Worm (Caenorhabditis elegans) whole organism, L4 larva: ENCODE data around the gene his-70.

Experiments
- D1046.2 ChIP-seq: fragments of 200-800 bp; sonication (Bioruptor generic); IDR thresholded peaks from 2 replicates; pipeline ENCODE4 v1.3.6; 2022; ENCODE audit warnings: missing genetic modification characterization, missing compliant biosample characterization
- F44E2.7 ChIP-seq: fragments of 200-800 bp; sonication (Bioruptor generic); IDR thresholded peaks from 2 replicates; pipeline ENCODE4 v2.1.2; 2022; ENCODE audit warnings: missing genetic modification characterization, missing compliant biosample characterization
- R02D3.7 ChIP-seq: fragments of 150-350 bp; sonication (generic microtip); optimal IDR thresholded peaks from 3 replicates; lab custom pipeline; 2014; ENCODE audit warnings: missing biosample characterization, missing genetic modification characterization
- T20F7.1 ChIP-seq: fragments of 200-800 bp; sonication (Bioruptor generic); optimal IDR thresholded peaks from 2 replicates; lab custom pipeline; 2018; ENCODE audit warnings: mild to moderate bottlenecking, missing genetic modification characterization, missing compliant biosample characterization
- T26A8.4 ChIP-seq: fragments of 200-800 bp; sonication (Bioruptor generic); IDR thresholded peaks from 2 replicates; pipeline ENCODE4 v1.3.6; 2022; ENCODE audit warnings: missing genetic modification characterization, missing compliant biosample characterization
- Y75B8A.6 ChIP-seq: fragments of 200-800 bp; sonication (Bioruptor generic); IDR thresholded peaks from 2 replicates; pipeline ENCODE4 v1.3.6; 2022; ENCODE audit warnings: missing genetic modification reagents, missing genetic modification characterization, missing compliant biosample characterization
- ZK546.5 ChIP-seq, 2 experiments: sonication (generic microtip); optimal IDR thresholded peaks; 2 replicates each; lab custom pipeline; 2017; ENCODE audit warnings: missing biosample characterization in 2 of 2, missing genetic modification characterization in 2 of 2
- aha-1 ChIP-seq: fragments of 150-350 bp; peaks from one replicate; lab custom pipeline; 2014; ENCODE audit warnings: missing biosample characterization, missing genetic modification characterization
- aly-2 ChIP-seq: sonication (generic microtip); optimal IDR thresholded peaks from 2 replicates; lab custom pipeline; 2018; ENCODE audit warnings: missing biosample characterization, missing genetic modification characterization
- arid-1 ChIP-seq: fragments of 200-800 bp; sonication (Bioruptor generic); conservative IDR thresholded peaks from 2 replicates; pipeline ENCODE4 v1.3.6; 2022; ENCODE audit warnings: missing genetic modification reagents, missing genetic modification characterization, missing compliant biosample characterization
- attf-4 ChIP-seq: sonication (generic microtip); optimal IDR thresholded peaks from 3 replicates; lab custom pipeline; 2017; ENCODE audit warnings: missing biosample characterization, missing genetic modification characterization
- ceh-20 ChIP-seq: fragments of 200-800 bp; sonication (Bioruptor generic); IDR thresholded peaks from 2 replicates; pipeline ENCODE4 v1.3.6; 2022; ENCODE audit warnings: missing genetic modification reagents, missing genetic modification characterization, missing compliant biosample characterization
- ceh-28 ChIP-seq: fragments of 150-350 bp; optimal IDR thresholded peaks from 2 replicates; lab custom pipeline; 2014; ENCODE audit warnings: missing biosample characterization, missing genetic modification reagents, missing genetic modification characterization
- ceh-32 ChIP-seq: sonication (generic microtip); optimal IDR thresholded peaks from 2 replicates; lab custom pipeline; 2016; ENCODE audit warnings: mild to moderate bottlenecking, missing genetic modification characterization, missing compliant biosample characterization; ENCODE audit not compliant: poor library complexity
- ceh-44 ChIP-seq: fragments of 200-800 bp; sonication (Bioruptor generic); IDR thresholded peaks from 2 replicates; pipeline ENCODE4 v1.3.6; 2022; ENCODE audit warnings: missing genetic modification reagents, missing genetic modification characterization, missing compliant biosample characterization
- ceh-62 ChIP-seq: sonication (generic microtip); optimal IDR thresholded peaks from 2 replicates; lab custom pipeline; 2017; ENCODE audit warnings: missing biosample characterization, missing genetic modification characterization
- ces-1 ChIP-seq: fragments of 150-350 bp; sonication (generic microtip); optimal IDR thresholded peaks from 4 replicates; lab custom pipeline; 2014; ENCODE audit warnings: missing biosample characterization, missing genetic modification reagents, missing genetic modification characterization
- ctbp-1 ChIP-seq: fragments of 200-800 bp; sonication (Bioruptor generic); IDR thresholded peaks from 2 replicates; pipeline ENCODE4 v1.3.6; 2022; ENCODE audit warnings: missing genetic modification reagents, missing genetic modification characterization, missing compliant biosample characterization
- daf-12 ChIP-seq: fragments of 150-350 bp; optimal IDR thresholded peaks from 2 replicates; lab custom pipeline; 2014; ENCODE audit warnings: missing biosample characterization, missing genetic modification reagents, missing genetic modification characterization
- daf-19 ChIP-seq: fragments of 200-800 bp; sonication (Bioruptor generic); conservative IDR thresholded peaks from 2 replicates; pipeline ENCODE4 v1.3.6; 2022; ENCODE audit warnings: missing genetic modification characterization, missing compliant biosample characterization
- dmd-8 ChIP-seq: fragments of 200-800 bp; sonication (Bioruptor generic); IDR thresholded peaks from 2 replicates; pipeline ENCODE4 v1.3.6; 2022; ENCODE audit warnings: missing genetic modification characterization, missing compliant biosample characterization
- egl-43 ChIP-seq: fragments of 200-800 bp; sonication (Bioruptor generic); IDR thresholded peaks from 2 replicates; pipeline ENCODE4 v1.3.6; 2022; ENCODE audit warnings: missing genetic modification reagents, missing genetic modification characterization, missing compliant biosample characterization
- fkh-10 ChIP-seq: fragments of 150-350 bp; optimal IDR thresholded peaks from 2 replicates; lab custom pipeline; 2014; ENCODE audit warnings: missing biosample characterization, missing genetic modification reagents, missing genetic modification characterization
- hlh-11 ChIP-seq: fragments of 200-800 bp; sonication (Bioruptor generic); optimal IDR thresholded peaks from 2 replicates; lab custom pipeline; 2018; ENCODE audit warnings: mild to moderate bottlenecking, missing genetic modification characterization, missing compliant biosample characterization
- lin-29 ChIP-seq: fragments of 200-800 bp; sonication (Bioruptor generic); IDR thresholded peaks from 2 replicates; pipeline ENCODE4 v1.3.6; 2022; ENCODE audit warnings: missing genetic modification reagents, missing genetic modification characterization, missing compliant biosample characterization
- lin-39 ChIP-seq: fragments of 150-350 bp; optimal IDR thresholded peaks from 2 replicates; lab custom pipeline; 2014; ENCODE audit warnings: missing biosample characterization, missing genetic modification reagents, missing genetic modification characterization
- mdl-1 ChIP-seq, 2 experiments: fragments of 150-350 bp in 1 of 2; sonication (generic microtip) in 1 of 2; optimal IDR thresholded peaks; 2 replicates each; lab custom pipeline; 2014 to 2017; ENCODE audit warnings: missing biosample characterization in 2 of 2, missing genetic modification characterization in 2 of 2
- mes-2 ChIP-seq: sonication (generic microtip); optimal IDR thresholded peaks from 2 replicates; lab custom pipeline; 2016; ENCODE audit warnings: missing genotype, mild to moderate bottlenecking, missing genetic modification characterization, missing compliant biosample characterization; ENCODE audit not compliant: poor library complexity, severe bottlenecking
- mxl-2 ChIP-seq: fragments of 200-800 bp; sonication (Bioruptor generic); conservative IDR thresholded peaks from 2 replicates; pipeline ENCODE4 v1.3.6; 2022; ENCODE audit warnings: missing genetic modification reagents, missing genetic modification characterization, missing compliant biosample characterization
- nhr-111 ChIP-seq: fragments of 200-800 bp; sonication (Bioruptor generic); optimal IDR thresholded peaks from 2 replicates; lab custom pipeline; 2018; ENCODE audit warnings: mild to moderate bottlenecking, missing genetic modification characterization, missing compliant biosample characterization
- nhr-237 ChIP-seq: sonication (generic microtip); optimal IDR thresholded peaks from 2 replicates; lab custom pipeline; 2017; ENCODE audit warnings: missing biosample characterization, missing genetic modification characterization
- nhr-28 ChIP-seq: fragments of 150-350 bp; optimal IDR thresholded peaks from 2 replicates; lab custom pipeline; 2014; ENCODE audit warnings: missing biosample characterization, missing genetic modification characterization
- nhr-6 ChIP-seq: fragments of 150-350 bp; optimal IDR thresholded peaks from 2 replicates; lab custom pipeline; 2014; ENCODE audit warnings: missing biosample characterization, missing genetic modification characterization
- nhr-76 ChIP-seq: fragments of 150-350 bp; optimal IDR thresholded peaks from 2 replicates; lab custom pipeline; 2014; ENCODE audit warnings: missing biosample characterization, missing genetic modification characterization
- nhr-77 ChIP-seq: fragments of 150-350 bp; optimal IDR thresholded peaks from 2 replicates; lab custom pipeline; 2014; ENCODE audit warnings: missing biosample characterization, missing genetic modification characterization
- saeg-2 ChIP-seq: fragments of 200-800 bp; sonication (Bioruptor generic); IDR thresholded peaks from 2 replicates; pipeline ENCODE4 v1.3.6; 2022; ENCODE audit warnings: missing genetic modification reagents, missing genetic modification characterization, missing compliant biosample characterization
- spr-1 ChIP-seq: sonication (generic microtip); optimal IDR thresholded peaks from 2 replicates; lab custom pipeline; 2016; ENCODE audit warnings: mild to moderate bottlenecking, missing genetic modification characterization, missing compliant biosample characterization
- tag-97 ChIP-seq: fragments of 200-800 bp; sonication (Bioruptor generic); IDR thresholded peaks from 2 replicates; pipeline ENCODE4 v1.3.6; 2022; ENCODE audit warnings: missing genetic modification characterization, missing compliant biosample characterization
- tra-1 ChIP-seq: fragments of 200-800 bp; sonication (Bioruptor generic); IDR thresholded peaks from 2 replicates; pipeline ENCODE4 v1.3.6; 2022; ENCODE audit warnings: missing genetic modification reagents, missing genetic modification characterization, missing compliant biosample characterization
- unc-130 ChIP-seq: sonication (generic microtip); optimal IDR thresholded peaks from 2 replicates; lab custom pipeline; 2016; ENCODE audit warnings: missing genetic modification reagents, missing genetic modification characterization, missing compliant biosample characterization
- unc-62 ChIP-seq, 3 experiments: fragments of 150-350 bp in 1 of 3; sonication (generic microtip); optimal IDR thresholded peaks in 2 of 3; peaks in 1 of 3; 1 replicate in 1 of 3; 2 replicates in 2 of 3; lab custom pipeline; 2014 to 2017; ENCODE audit warnings: missing biosample characterization in 3 of 3, missing genetic modification characterization in 3 of 3, missing genetic modification reagents in 3 of 3, missing genotype in 1 of 3
- zag-1 ChIP-seq: fragments of 150-350 bp; optimal IDR thresholded peaks from 2 replicates; lab custom pipeline; 2014; ENCODE audit warnings: missing biosample characterization, missing genetic modification characterization
- zfp-2 ChIP-seq: sonication (generic microtip); optimal IDR thresholded peaks from 2 replicates; lab custom pipeline; 2016; ENCODE audit warnings: mild to moderate bottlenecking, missing genetic modification characterization, missing compliant biosample characterization
- ztf-7 ChIP-seq: fragments of 150-350 bp; optimal IDR thresholded peaks from 2 replicates; lab custom pipeline; 2014; ENCODE audit warnings: missing biosample characterization, missing genetic modification characterization

his-70 gene

ce11 chrIII:4060019-4060418 is at the start of gene his-70:
Gene his-70, minus strand, starts transcription at chrIII:4060119.
- TF ChIP-seq zag-1 (tag; lab: Kevin White, UChicago) (no peak), nhr-237 (no peak), tra-1 (GFP tag; lab: Robert Waterston, UW) (no peak), mxl-2 (no peak), dmd-8 (no peak), nhr-111 (no peak), nhr-77 (tag; lab: Kevin White, UChicago) (no peak), aly-2 (tag; lab: Kevin White, UChicago) (no peak), ceh-44 (GFP tag; lab: Robert Waterston, UW) (no peak), egl-43 (no peak), Y75B8A.6 (GFP tag; lab: Robert Waterston, UW) (no peak), F44E2.7 (GFP tag; lab: Robert Waterston, UW) (no peak), saeg-2 (GFP tag; lab: Robert Waterston, UW) (no peak), lin-29 (GFP tag; lab: Robert Waterston, UW) (no peak)

- TF ChIP-seq ceh-28 (no peak), unc-130 (no peak), tag-97 (no peak), T20F7.1 (GFP tag; lab: Kevin White, UChicago) (no peak), ceh-62 (tag; lab: Kevin White, UChicago) (no peak)
These were observed 48.1 kb upstream of the his-70 start for ce11 chrIII:4107929-4108520.

- TF ChIP-seq lin-39 (tag; lab: Kevin White, UChicago) (no peak), aly-2 (tag; lab: Kevin White, UChicago) (no peak), ces-1 (GFP tag; lab: Kevin White, UChicago) (peak; percentile 57), T26A8.4 (no peak)
- TF ChIP-seq, all 104 proteins: peak for 1
These were observed 47.3 kb upstream of the his-70 start for ce11 chrIII:4107227-4107626.

ce11 chrIII:4106611-4107010 is 46.7 kb upstream of the his-70 start:
- peak in 1 of 2 experiments; percentile 72 for TF ChIP-seq unc-62 (GFP tag; optimal IDR thresholded peaks at IDR 0.05 in 1 of 2; lab: Kevin White, UChicago)
- TF ChIP-seq unc-62 (tag; optimal IDR thresholded peaks at IDR 0.05; lab: Kevin White, UChicago), result no peak
- peak; percentile 63 for TF ChIP-seq aha-1 (tag; lab: Kevin White, UChicago)
- no peak for TF ChIP-seq ztf-7 (tag; lab: Kevin White, UChicago)
- no peak for TF ChIP-seq D1046.2 (GFP tag; lab: Robert Waterston, UW)
- no peak for TF ChIP-seq nhr-76 (tag; lab: Kevin White, UChicago)

- no peak for TF ChIP-seq daf-19 (GFP tag; lab: Robert Waterston, UW)
- TF ChIP-seq ZK546.5 (tag; optimal IDR thresholded peaks at IDR 0.05; lab: Kevin White, UChicago), result no peak
- no peak for TF ChIP-seq arid-1 (GFP tag; lab: Robert Waterston, UW)
- TF ChIP-seq tag-97, result no peak
- no peak for TF ChIP-seq unc-62 (GFP tag; optimal IDR thresholded peaks at IDR 0.05 in 1 of 2; lab: Kevin White, UChicago)
- TF ChIP-seq unc-62 (tag; optimal IDR thresholded peaks at IDR 0.05; lab: Kevin White, UChicago), result no peak
- no peak for TF ChIP-seq attf-4 (tag; lab: Kevin White, UChicago)
- TF ChIP-seq ceh-20, result no peak
- TF ChIP-seq mdl-1 (tag; optimal IDR thresholded peaks at IDR 0.05; lab: Kevin White, UChicago), result no peak
- TF ChIP-seq fkh-10 (GFP tag; lab: Kevin White, UChicago), result no peak
- TF ChIP-seq hlh-11 (tag; lab: Kevin White, UChicago), result no peak
- TF ChIP-seq ceh-32, result no peak
- TF ChIP-seq daf-12 (tag; lab: Kevin White, UChicago), result no peak
- TF ChIP-seq ctbp-1 (GFP tag; lab: Robert Waterston, UW), result no peak
- no peak for TF ChIP-seq R02D3.7
- TF ChIP-seq zfp-2 (tag; lab: Kevin White, UChicago), result no peak
- no peak for TF ChIP-seq mes-2 (tag; lab: Kevin White, UChicago)
- TF ChIP-seq unc-130, result no peak
- TF ChIP-seq spr-1 (tag; lab: Kevin White, UChicago), result no peak
- no peak for TF ChIP-seq nhr-6 (tag; lab: Kevin White, UChicago)
- TF ChIP-seq nhr-28 (tag; lab: Kevin White, UChicago), result no peak
These were observed 43.3 kb upstream of the his-70 start for ce11 chrIII:4103171-4103570.
